Fruit fly (Drosophila melanogaster) whole organism, embryonic: ENCODE measurements around the gene CG31957.

Source experiments
- Awh ChIP-seq: fragments of 200-800 bp; sonication (Bioruptor generic); IDR thresholded peaks from 2 replicates; pipeline ENCODE4, ENCODE4 v1.3.6; 2022; ENCODE audit warnings: missing biosample characterization, missing genetic modification characterization
- BEAF-32 ChIP-seq: fragments of 200-800 bp; sonication (Bioruptor generic); optimal IDR thresholded peaks from 3 replicates; lab custom pipeline; 2017; ENCODE audit warnings: missing biosample characterization, missing genetic modification characterization, mild to moderate bottlenecking, moderate library complexity, missing genetic modification reagents
- BtbVII ChIP-seq: fragments of 200-800 bp; sonication (Bioruptor generic); optimal IDR thresholded peaks from 3 replicates; lab custom pipeline; 2017; ENCODE audit warnings: missing biosample characterization, mild to moderate bottlenecking, missing genetic modification characterization
- CG11456 ChIP-seq: fragments of 200-800 bp; sonication (Bioruptor generic); IDR thresholded peaks from 3 replicates; pipeline ENCODE4 v1.3.6; 2022; ENCODE audit warnings: missing biosample characterization, missing genetic modification characterization
- CG12236 ChIP-seq: fragments of 200-800 bp; sonication (Bioruptor generic); optimal IDR thresholded peaks from 2 replicates; lab custom pipeline; 2016; ENCODE audit warnings: missing biosample characterization, missing genetic modification characterization
- CG12769 ChIP-seq: fragments of 200-800 bp; sonication (Bioruptor generic); optimal IDR thresholded peaks from 2 replicates; lab custom pipeline; 2019; ENCODE audit warnings: missing biosample characterization, mild to moderate bottlenecking, missing genetic modification characterization, moderate library complexity
- CG13775 ChIP-seq: fragments of 200-800 bp; sonication (Bioruptor generic); optimal IDR thresholded peaks from 3 replicates; lab custom pipeline; 2017; ENCODE audit warnings: missing biosample characterization, mild to moderate bottlenecking, missing genetic modification characterization
- CG14441 ChIP-seq: fragments of 200-800 bp; sonication (Bioruptor generic); IDR thresholded peaks from 2 replicates; pipeline ENCODE4 v1.3.6; 2022; ENCODE audit warnings: missing biosample characterization, missing genetic modification characterization
- CG15269 ChIP-seq: fragments of 200-800 bp; sonication (Bioruptor generic); optimal IDR thresholded peaks from 2 replicates; lab custom pipeline; 2018; ENCODE audit warnings: missing biosample characterization, mild to moderate bottlenecking, missing genetic modification characterization, moderate library complexity
- CG15601 ChIP-seq: fragments of 200-800 bp; sonication (Bioruptor generic); optimal IDR thresholded peaks from 3 replicates; lab custom pipeline; 2019; ENCODE audit warnings: missing biosample characterization, mild to moderate bottlenecking, missing genetic modification characterization, moderate library complexity
- CG17568 ChIP-seq: fragments of 200-800 bp; sonication (Bioruptor generic); optimal IDR thresholded peaks from 2 replicates; lab custom pipeline; 2018; ENCODE audit warnings: missing biosample characterization, mild to moderate bottlenecking, missing genetic modification characterization, moderate library complexity
- CG2199 ChIP-seq: fragments of 200-800 bp; sonication (Bioruptor generic); IDR thresholded peaks from 3 replicates; pipeline ENCODE4 v1.3.6; 2022; ENCODE audit warnings: missing biosample characterization, missing genetic modification characterization
- CG34224 ChIP-seq: fragments of 200-800 bp; sonication (Bioruptor generic); IDR thresholded peaks from 3 replicates; pipeline ENCODE4 v1.3.6; 2022; ENCODE audit warnings: missing biosample characterization, missing genetic modification characterization; ENCODE audit not compliant: partially characterized antibody
- CG4328 ChIP-seq: fragments of 200-800 bp; sonication (Bioruptor generic); optimal IDR thresholded peaks from 3 replicates; lab custom pipeline; 2017; ENCODE audit warnings: missing biosample characterization, missing genetic modification reagents, missing genetic modification characterization
- CG5180 ChIP-seq: fragments of 200-800 bp; sonication (Bioruptor generic); optimal IDR thresholded peaks from 3 replicates; lab custom pipeline; 2017; ENCODE audit warnings: missing biosample characterization, missing genetic modification characterization, mild to moderate bottlenecking, moderate library complexity, missing genetic modification reagents
- CG6272 ChIP-seq: fragments of 200-800 bp; sonication (Bioruptor generic); IDR thresholded peaks from 2 replicates; pipeline ENCODE4 v1.3.6; 2022; ENCODE audit warnings: missing biosample characterization, missing genetic modification characterization
- CG7928 ChIP-seq: fragments of 200-800 bp; sonication (Bioruptor generic); optimal IDR thresholded peaks from 2 replicates; lab custom pipeline; 2017; ENCODE audit warnings: missing biosample characterization, mild to moderate bottlenecking, missing genetic modification characterization
- CG8089 ChIP-seq: fragments of 200-800 bp; sonication (Bioruptor generic); optimal IDR thresholded peaks from 3 replicates; lab custom pipeline; 2016; ENCODE audit warnings: missing biosample characterization, missing genetic modification characterization
- CG9215 ChIP-seq: fragments of 200-800 bp; sonication (Bioruptor generic); IDR thresholded peaks from 2 replicates; pipeline ENCODE4 v1.3.6; 2022; ENCODE audit warnings: missing biosample characterization, missing genetic modification characterization
- CTCF ChIP-seq: fragments of 200-800 bp; sonication (Bioruptor generic); optimal IDR thresholded peaks from 2 replicates; lab custom pipeline; 2017; ENCODE audit warnings: missing biosample characterization, mild to moderate bottlenecking, missing genetic modification characterization, moderate library complexity
- D ChIP-seq, 2 experiments: fragments of 200-800 bp in 1 of 2; fragments of >200 bp in 1 of 2; sonication (Bioruptor generic) in 1 of 2; optimal IDR thresholded peaks; 2 replicates in 1 of 2; 3 replicates in 1 of 2; lab custom pipeline; 2017; ENCODE audit warnings: mild to moderate bottlenecking in 1 of 2, missing biosample characterization in 1 of 2, missing genetic modification characterization in 1 of 2, missing genetic modification reagents in 1 of 2
- Dad ChIP-seq: fragments of 200-800 bp; sonication (Bioruptor generic); optimal IDR thresholded peaks from 3 replicates; lab custom pipeline; 2016; ENCODE audit warnings: missing biosample characterization, missing genetic modification characterization
- Dip3 ChIP-seq: fragments of 200-800 bp; sonication (Bioruptor generic); optimal IDR thresholded peaks from 3 replicates; lab custom pipeline; 2016; ENCODE audit warnings: missing biosample characterization, missing genetic modification characterization
- E2f1 ChIP-seq: fragments of 200-800 bp; sonication (Bioruptor generic); IDR thresholded peaks from 2 replicates; pipeline ENCODE4 v1.3.6; 2022; ENCODE audit warnings: missing biosample characterization, missing genetic modification characterization
- Fer2 ChIP-seq: fragments of 200-800 bp; sonication (Bioruptor generic); optimal IDR thresholded peaks from 2 replicates; lab custom pipeline; 2018; ENCODE audit warnings: missing biosample characterization, mild to moderate bottlenecking, missing genetic modification characterization, moderate library complexity
- Hsf ChIP-seq: fragments of 200-800 bp; sonication (Bioruptor generic); optimal IDR thresholded peaks from 3 replicates; lab custom pipeline; 2016; ENCODE audit warnings: missing biosample characterization, missing genetic modification characterization
- Meics ChIP-seq: fragments of 200-800 bp; sonication (Bioruptor generic); optimal IDR thresholded peaks from 2 replicates; lab custom pipeline; 2017; ENCODE audit warnings: missing biosample characterization, mild to moderate bottlenecking, missing genetic modification characterization
- NC2α ChIP-seq: fragments of 200-800 bp; sonication (Bioruptor generic); optimal IDR thresholded peaks from 2 replicates; lab custom pipeline; 2016; ENCODE audit warnings: missing biosample characterization, missing genetic modification characterization
- Opbp ChIP-seq: fragments of 200-800 bp; sonication (Bioruptor generic); IDR thresholded peaks from 3 replicates; pipeline ENCODE4 v1.3.6; 2022; ENCODE audit warnings: missing biosample characterization, missing genetic modification characterization; ENCODE audit not compliant: partially characterized antibody
- PHDP ChIP-seq: fragments of 200-800 bp; sonication (Bioruptor generic); optimal IDR thresholded peaks from 3 replicates; lab custom pipeline; 2018; ENCODE audit warnings: missing biosample characterization, mild to moderate bottlenecking, missing genetic modification characterization, moderate library complexity
- Ptx1 ChIP-seq: fragments of 200-800 bp; sonication (Bioruptor generic); IDR thresholded peaks from 2 replicates; pipeline ENCODE4 v1.3.6; 2022; ENCODE audit warnings: missing biosample characterization, missing genetic modification characterization
- Sin3A ChIP-seq: fragments of >200 bp; optimal IDR thresholded peaks from 2 replicates; lab custom pipeline; 2018
- Usf ChIP-seq: fragments of 200-800 bp; sonication (Bioruptor generic); optimal IDR thresholded peaks from 2 replicates; lab custom pipeline; 2017; ENCODE audit warnings: missing genotype, missing biosample characterization, missing genetic modification characterization
- YL-1 ChIP-seq: fragments of 200-800 bp; sonication (Bioruptor generic); optimal IDR thresholded peaks from 3 replicates; lab custom pipeline; 2017; ENCODE audit warnings: missing biosample characterization, mild to moderate bottlenecking, missing genetic modification characterization
- ash1 ChIP-seq: fragments of 200-800 bp; sonication (Bioruptor generic); optimal IDR thresholded peaks from 2 replicates; lab custom pipeline; 2018; ENCODE audit warnings: missing biosample characterization, mild to moderate bottlenecking, missing genetic modification characterization
- bcd ChIP-seq: fragments of 200-800 bp; sonication (Bioruptor generic); optimal IDR thresholded peaks from 2 replicates; lab custom pipeline; 2017; ENCODE audit warnings: missing biosample characterization, mild to moderate bottlenecking, missing genetic modification characterization
- caup ChIP-seq: fragments of 200-800 bp; sonication (Bioruptor generic); optimal IDR thresholded peaks from 3 replicates; lab custom pipeline; 2017; ENCODE audit warnings: missing biosample characterization, mild to moderate bottlenecking, missing genetic modification characterization, moderate library complexity; ENCODE audit not compliant: severe bottlenecking
- cg ChIP-seq: fragments of 200-800 bp; sonication (Bioruptor generic); optimal IDR thresholded peaks from 3 replicates; lab custom pipeline; 2019; ENCODE audit warnings: missing biosample characterization, mild to moderate bottlenecking, missing genetic modification characterization, moderate library complexity
- crp ChIP-seq, 2 experiments: fragments of 200-800 bp; sonication (Bioruptor generic); optimal IDR thresholded peaks; 2 replicates in 1 of 2; 3 replicates in 1 of 2; lab custom pipeline; 2017; ENCODE audit warnings: missing biosample characterization in 2 of 2, missing genetic modification characterization in 2 of 2, mild to moderate bottlenecking in 1 of 2, moderate library complexity in 1 of 2
- dati ChIP-seq: fragments of 200-800 bp; sonication (Bioruptor generic); IDR thresholded peaks from 2 replicates; pipeline ENCODE4 v1.3.6; 2022; ENCODE audit warnings: missing biosample characterization, missing genetic modification characterization
- dmrt99B ChIP-seq: fragments of 200-800 bp; sonication (Bioruptor generic); optimal IDR thresholded peaks from 2 replicates; lab custom pipeline; 2018; ENCODE audit warnings: missing biosample characterization, mild to moderate bottlenecking, missing genetic modification characterization, moderate library complexity
- eve ChIP-seq, 2 experiments: fragments of >200 bp; optimal IDR thresholded peaks; 2 replicates each; lab custom pipeline; 2017; ENCODE audit warnings: missing biosample characterization in 2 of 2, missing genetic modification characterization in 2 of 2
- ind ChIP-seq: fragments of 200-800 bp; sonication (Bioruptor generic); optimal IDR thresholded peaks from 3 replicates; lab custom pipeline; 2016; ENCODE audit warnings: missing biosample characterization, missing genetic modification characterization
- ken ChIP-seq: fragments of 200-800 bp; sonication (Bioruptor generic); IDR thresholded peaks from 3 replicates; pipeline ENCODE4 v1.3.6; 2022; ENCODE audit warnings: missing biosample characterization, missing genetic modification characterization
- phol ChIP-seq: fragments of 200-800 bp; sonication (Bioruptor generic); optimal IDR thresholded peaks from 3 replicates; lab custom pipeline; 2018; ENCODE audit warnings: missing biosample characterization, mild to moderate bottlenecking, missing genetic modification characterization, moderate library complexity
- prd ChIP-seq, 3 experiments: fragments of >200 bp in 2 of 3; fragments of 200-800 bp in 1 of 3; sonication (Bioruptor generic) in 1 of 3; optimal IDR thresholded peaks in 2 of 3; IDR thresholded peaks in 1 of 3; 2 replicates in 2 of 3; 3 replicates in 1 of 3; pipeline versions ENCODE4 v1.3.6 to Lab custom; 2017 to 2022; ENCODE audit warnings: missing biosample characterization in 1 of 3, missing genetic modification characterization in 1 of 3
- pros ChIP-seq: fragments of 200-800 bp; sonication (Bioruptor generic); optimal IDR thresholded peaks from 3 replicates; lab custom pipeline; 2019; ENCODE audit warnings: missing biosample characterization, mild to moderate bottlenecking, missing genetic modification characterization, moderate library complexity
- scrt ChIP-seq: fragments of 200-800 bp; sonication (Bioruptor generic); optimal IDR thresholded peaks from 2 replicates; lab custom pipeline; 2018; ENCODE audit warnings: missing biosample characterization, mild to moderate bottlenecking, missing genetic modification characterization, moderate library complexity
- trh ChIP-seq: fragments of 200-800 bp; sonication (Bioruptor generic); optimal IDR thresholded peaks from 2 replicates; lab custom pipeline; 2016; ENCODE audit warnings: missing biosample characterization, missing genetic modification characterization

The CG31957 gene

DNA sequence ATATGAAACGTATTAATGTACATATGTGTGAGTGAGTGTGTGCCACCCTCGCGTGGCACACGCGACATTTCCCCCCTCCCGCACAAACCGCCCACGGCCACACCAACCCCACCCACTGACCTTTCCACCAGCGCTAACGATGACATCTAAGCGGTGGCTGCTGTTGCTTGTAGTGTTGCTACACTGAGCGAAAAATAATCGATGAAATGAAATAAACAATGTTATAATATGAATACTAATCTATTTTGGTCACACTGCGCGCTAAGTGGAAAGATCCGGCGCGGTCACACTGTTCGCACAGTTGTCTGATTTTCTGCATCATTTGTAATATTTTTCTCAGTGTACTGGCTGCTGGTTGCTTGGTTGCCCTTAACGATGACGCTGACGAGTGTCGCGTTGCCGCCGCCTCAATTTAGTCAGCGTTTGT lies 40.0 kb downstream of the CG31957 start (continued):
- TF ChIP-seq CG9215 (GFP tag; lab: Robert Waterston, UW) = peak; percentile 81
- peak; percentile 62 for TF ChIP-seq cg (GFP tag; lab: Kevin White, UChicago)
- TF ChIP-seq CG4328 = peak; percentile 81
- TF ChIP-seq crp (GFP tag; optimal IDR thresholded peaks at IDR 0.05; lab: Kevin White, UChicago) = peak; percentile 15 to 64
- TF ChIP-seq CG6272 (GFP tag; lab: Robert Waterston, UW) = peak; percentile 89
- TF ChIP-seq dmrt99B (tag; lab: Kevin White, UChicago) = peak; percentile 98
- TF ChIP-seq CG12236 (GFP tag; lab: Kevin White, UChicago) = peak; percentile 97
- TF ChIP-seq CG7928 (GFP tag; lab: Kevin White, UChicago) = peak; percentile 46
- peak; percentile 80 to 97 for TF ChIP-seq eve (GFP tag; optimal IDR thresholded peaks at IDR 0.05; lab: Kevin White, UChicago)
- no peak for TF ChIP-seq D (optimal IDR thresholded peaks at IDR 0.05; lab: Kevin White, UChicago)
- peak; percentile 99 for TF ChIP-seq D (GFP tag; optimal IDR thresholded peaks at IDR 0.05; lab: Kevin White, UChicago)
- TF ChIP-seq CTCF = peak; percentile 69
- peak; percentile 96 for TF ChIP-seq Ptx1 (GFP tag; lab: Robert Waterston, UW)
- peak; percentile 91 for TF ChIP-seq caup (GFP tag; lab: Kevin White, UChicago)
- TF ChIP-seq ind (GFP tag; lab: Kevin White, UChicago) = peak; percentile 94
- peak; percentile 74 for TF ChIP-seq Dip3 (GFP tag; lab: Kevin White, UChicago)
- TF ChIP-seq Hsf = peak; percentile 96
- peak; percentile 94 for TF ChIP-seq CG14441 (GFP tag; lab: Robert Waterston, UW)
- TF ChIP-seq Opbp (GFP tag; lab: Robert Waterston, UW) = no peak
- peak; percentile 83 for TF ChIP-seq YL-1
- peak; percentile 85 for TF ChIP-seq CG5180 (GFP tag; lab: Kevin White, UChicago)
- TF ChIP-seq ash1 (GFP tag; lab: Kevin White, UChicago) = no peak
- peak; percentile 94 for TF ChIP-seq CG11456
- peak; percentile 97 for TF ChIP-seq Awh
- TF ChIP-seq dati (GFP tag; lab: Robert Waterston, UW) = peak; percentile 94
- no peak for TF ChIP-seq prd (optimal IDR thresholded peaks at IDR 0.05; lab: Kevin White, UChicago)
- peak; percentile 98 for TF ChIP-seq prd (GFP tag; IDR thresholded peaks at IDR 0.05; lab: Robert Waterston, UW)
- peak; percentile 76 for TF ChIP-seq pros (GFP tag; lab: Kevin White, UChicago)
- TF ChIP-seq BEAF-32 (GFP tag; lab: Kevin White, UChicago) = peak; percentile 3
- peak; percentile 96 for TF ChIP-seq CG15601 (tag; lab: Kevin White, UChicago)
- no peak; the same call in 2 of the 3 replicates for TF ChIP-seq CG34224
- peak; percentile 85 for TF ChIP-seq Meics
- TF ChIP-seq E2f1 (GFP tag; lab: Robert Waterston, UW) = peak; percentile 95
- peak; percentile 97 for TF ChIP-seq CG8089 (GFP tag; lab: Kevin White, UChicago)
- TF ChIP-seq Sin3A (lab: Kevin White, UChicago) = no peak
- TF ChIP-seq NC2α (GFP tag; lab: Kevin White, UChicago) = peak; percentile 94
- peak; percentile 94 for TF ChIP-seq PHDP (tag; lab: Kevin White, UChicago)
- TF ChIP-seq CG17568 (GFP tag; lab: Kevin White, UChicago) = peak; percentile 92
- peak; percentile 95 for TF ChIP-seq CG13775 (GFP tag; lab: Kevin White, UChicago)
- TF ChIP-seq Dad (GFP tag; lab: Kevin White, UChicago) = peak; percentile 96
- peak; percentile 94 for TF ChIP-seq Usf (GFP tag; lab: Kevin White, UChicago)
- peak; percentile 92 for TF ChIP-seq trh (GFP tag; lab: Kevin White, UChicago)
- peak; percentile 96 for TF ChIP-seq CG12769 (tag; lab: Kevin White, UChicago)
- peak; percentile 97 for TF ChIP-seq phol (tag; lab: Kevin White, UChicago)
- peak; percentile 98 for TF ChIP-seq ken
- TF ChIP-seq scrt (GFP tag; lab: Kevin White, UChicago) = peak; percentile 88
- TF ChIP-seq CG2199 = peak; percentile 97
- TF ChIP-seq bcd (GFP tag; lab: Kevin White, UChicago) = peak; percentile 96
- TF ChIP-seq BtbVII (GFP tag; lab: Kevin White, UChicago) = peak; percentile 80
- TF ChIP-seq CG15269 (tag; lab: Kevin White, UChicago) = peak; percentile 92
- TF ChIP-seq Fer2 = peak; percentile 68
